Worm (Caenorhabditis elegans) whole organism, young adult: ENCODE measurements around the gene frm-3.

Source experiments
- F49E8.2 ChIP-seq: sonication (generic microtip); optimal IDR thresholded peaks from 3 replicates; lab custom pipeline; 2017; ENCODE audit warnings: missing genetic modification characterization, mild to moderate bottlenecking, missing compliant biosample characterization, antibody characterized with exemption, moderate library complexity; ENCODE audit not compliant: insufficient read depth
- F52B5.7 ChIP-seq: sonication (generic microtip); optimal IDR thresholded peaks from 2 replicates; lab custom pipeline; 2016; ENCODE audit warnings: mild to moderate bottlenecking, missing genetic modification characterization, missing compliant biosample characterization
- F55B11.4 ChIP-seq: sonication (generic microtip); optimal IDR thresholded peaks from 2 replicates; lab custom pipeline; 2016; ENCODE audit warnings: missing compliant biosample characterization, missing genetic modification characterization, borderline replicate concordance; ENCODE audit not compliant: insufficient read depth
- K11D2.4 ChIP-seq: fragments of 200-800 bp; sonication (Bioruptor generic); IDR thresholded peaks from 2 replicates; pipeline ENCODE4 v1.3.6; 2022; ENCODE audit warnings: missing genetic modification reagents, missing genetic modification characterization, missing compliant biosample characterization
- aptf-3 ChIP-seq: fragments of 200-800 bp; sonication (Bioruptor generic); IDR thresholded peaks from 2 replicates; pipeline ENCODE4 v1.3.6; 2022; ENCODE audit warnings: missing genetic modification characterization, missing compliant biosample characterization
- athp-1 ChIP-seq: sonication (generic microtip); optimal IDR thresholded peaks from 2 replicates; lab custom pipeline; 2017; ENCODE audit warnings: mild to moderate bottlenecking, missing genetic modification characterization, missing compliant biosample characterization
- attf-5 ChIP-seq: fragments of 200-800 bp; sonication (Bioruptor generic); optimal IDR thresholded peaks from 2 replicates; lab custom pipeline; 2018; ENCODE audit warnings: mild to moderate bottlenecking, missing genetic modification characterization, missing compliant biosample characterization
- cebp-1 ChIP-seq, 2 experiments: fragments of 200-800 bp in 1 of 2; sonication (Bioruptor generic) in 1 of 2; sonication (generic microtip) in 1 of 2; IDR thresholded peaks in 1 of 2; optimal IDR thresholded peaks in 1 of 2; 2 replicates each; pipeline versions ENCODE4 v1.3.6 to Lab custom; 2017 to 2022; ENCODE audit warnings: missing compliant biosample characterization in 2 of 2, missing genetic modification characterization in 2 of 2, mild to moderate bottlenecking in 1 of 2, missing genetic modification reagents in 1 of 2, moderate library complexity in 1 of 2
- ceh-91 ChIP-seq: fragments of 200-800 bp; sonication (Bioruptor generic); IDR thresholded peaks from 2 replicates; pipeline ENCODE4 v1.3.6; 2022; ENCODE audit warnings: missing genetic modification reagents, missing genetic modification characterization, missing compliant biosample characterization
- chd-7 ChIP-seq: sonication (generic microtip); optimal IDR thresholded peaks from 2 replicates; lab custom pipeline; 2016; ENCODE audit warnings: mild to moderate bottlenecking, missing genetic modification characterization, moderate library complexity, missing compliant biosample characterization
- dox-1 ChIP-seq: fragments of 200-800 bp; sonication (Bioruptor generic); IDR thresholded peaks from 2 replicates; pipeline ENCODE4 v1.3.6; 2022; ENCODE audit warnings: missing genetic modification reagents, missing genetic modification characterization, missing compliant biosample characterization
- dpl-1 ChIP-seq: fragments of 150-350 bp; optimal IDR thresholded peaks from 2 replicates; lab custom pipeline; 2014; ENCODE audit warnings: missing biosample characterization, missing genetic modification reagents, missing genetic modification characterization
- fkh-3 ChIP-seq: sonication (generic microtip); optimal IDR thresholded peaks from 2 replicates; lab custom pipeline; 2016; ENCODE audit warnings: mild to moderate bottlenecking, missing genetic modification characterization, missing compliant biosample characterization
- gei-17 ChIP-seq: fragments of 200-800 bp; sonication (Bioruptor generic); optimal IDR thresholded peaks from 2 replicates; lab custom pipeline; 2018; ENCODE audit warnings: mild to moderate bottlenecking, missing genetic modification characterization, missing compliant biosample characterization
- hlh-12 ChIP-seq: sonication (generic microtip); optimal IDR thresholded peaks from 2 replicates; lab custom pipeline; 2016; ENCODE audit warnings: missing genetic modification characterization, missing compliant biosample characterization
- hlh-26 ChIP-seq: fragments of 200-800 bp; sonication (Bioruptor generic); conservative IDR thresholded peaks from 2 replicates; pipeline ENCODE4 v1.3.6; 2022; ENCODE audit warnings: missing genetic modification reagents, missing genetic modification characterization, missing compliant biosample characterization
- hmg-1.2 ChIP-seq: fragments of 200-800 bp; sonication (Bioruptor generic); IDR thresholded peaks from 2 replicates; pipeline ENCODE4 v1.3.6; 2022; ENCODE audit warnings: missing genetic modification reagents, missing genetic modification characterization, missing compliant biosample characterization
- hmg-20 ChIP-seq: fragments of 200-800 bp; sonication (Bioruptor generic); IDR thresholded peaks from 2 replicates; pipeline ENCODE4 v1.3.6; 2022; ENCODE audit warnings: missing genetic modification reagents, missing genetic modification characterization, missing compliant biosample characterization
- let-607 ChIP-seq, 2 experiments: fragments of 200-800 bp in 1 of 2; sonication (Bioruptor generic) in 1 of 2; sonication (generic microtip) in 1 of 2; optimal IDR thresholded peaks; 2 replicates each; lab custom pipeline; 2016 to 2018; ENCODE audit warnings: mild to moderate bottlenecking in 2 of 2, missing compliant biosample characterization in 2 of 2, missing genetic modification characterization in 2 of 2, moderate library complexity in 2 of 2, missing genotype in 1 of 2
- lin-40 ChIP-seq: sonication (generic microtip); optimal IDR thresholded peaks from 2 replicates; lab custom pipeline; 2016; ENCODE audit warnings: missing genetic modification characterization, mild to moderate bottlenecking, missing compliant biosample characterization, missing genotype, missing genetic modification reagents
- nhr-80 ChIP-seq: sonication (generic microtip); optimal IDR thresholded peaks from 2 replicates; lab custom pipeline; 2016; ENCODE audit warnings: missing genetic modification characterization, missing compliant biosample characterization
- snpc-1.3 ChIP-seq: sonication (generic microtip); optimal IDR thresholded peaks from 2 replicates; lab custom pipeline; 2017; ENCODE audit warnings: missing genetic modification characterization, mild to moderate bottlenecking, missing compliant biosample characterization, antibody characterized with exemption, moderate library complexity, missing genotype, missing genetic modification reagents; ENCODE audit not compliant: insufficient read depth
- somi-1 ChIP-seq: fragments of 200-800 bp; sonication (Bioruptor generic); optimal IDR thresholded peaks from 2 replicates; lab custom pipeline; 2018; ENCODE audit warnings: mild to moderate bottlenecking, missing genetic modification characterization, missing compliant biosample characterization
- sptf-2 ChIP-seq: fragments of 200-800 bp; sonication (Bioruptor generic); optimal IDR thresholded peaks from 2 replicates; lab custom pipeline; 2018; ENCODE audit warnings: mild to moderate bottlenecking, missing genetic modification characterization, missing compliant biosample characterization
- tbp1 ChIP-seq: fragments of 200-800 bp; sonication (Bioruptor generic); optimal IDR thresholded peaks from 2 replicates; lab custom pipeline; 2018; ENCODE audit warnings: mild to moderate bottlenecking, missing genetic modification characterization, missing compliant biosample characterization
- zfh-2 ChIP-seq: fragments of 200-800 bp; sonication (Bioruptor generic); conservative IDR thresholded peaks from 2 replicates; pipeline ENCODE4 v1.3.6; 2022; ENCODE audit warnings: missing genetic modification reagents, missing genetic modification characterization, missing compliant biosample characterization
- zim-3 ChIP-seq: sonication (generic microtip); optimal IDR thresholded peaks from 2 replicates; lab custom pipeline; 2017; ENCODE audit warnings: mild to moderate bottlenecking, missing genetic modification characterization, moderate library complexity, missing compliant biosample characterization
- ztf-25 ChIP-seq: fragments of 200-800 bp; sonication (Bioruptor generic); IDR thresholded peaks from 2 replicates; pipeline ENCODE4 v1.3.6; 2022; ENCODE audit warnings: missing genetic modification reagents, missing genetic modification characterization, missing compliant biosample characterization
- ztf-26 ChIP-seq: sonication (generic microtip); optimal IDR thresholded peaks from 2 replicates; lab custom pipeline; 2017; ENCODE audit warnings: missing genetic modification characterization, missing compliant biosample characterization

Gene frm-3

DNA sequence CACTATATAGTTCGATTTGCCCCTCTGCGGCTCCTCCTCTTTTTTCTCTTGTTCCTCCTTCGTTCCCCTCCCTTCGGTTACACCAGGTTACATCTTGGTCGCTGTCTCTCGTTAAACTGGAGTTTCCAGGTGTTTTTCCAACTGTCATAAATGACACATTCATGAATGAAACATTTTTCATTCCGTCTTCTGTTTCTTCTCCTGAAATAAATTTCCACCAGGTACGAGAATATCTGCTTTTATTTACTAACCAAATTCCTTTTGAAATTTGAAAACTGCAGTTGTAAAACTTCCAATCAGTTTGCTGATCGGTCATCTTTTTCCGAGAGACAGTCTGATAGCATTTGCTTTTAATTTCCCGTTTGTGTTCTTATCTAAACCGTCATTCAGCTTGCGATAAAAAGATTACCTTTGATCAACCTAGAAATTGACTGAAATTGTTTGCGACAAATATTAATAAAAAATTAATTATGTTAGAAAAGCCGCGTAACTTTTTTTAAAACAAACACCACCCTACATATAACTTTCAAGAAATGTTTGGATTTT, 16.0 kb upstream of the frm-3 start, which contains the start of gene C35C5.10:
C35C5.10 (plus strand) TSS at position 51 of the 546 bp plus-strand sequence.
- TF ChIP-seq hmg-20 = no peak
- peak; percentile 87 for TF ChIP-seq nhr-80 (tag; lab: Kevin White, UChicago)
- no peak for TF ChIP-seq dox-1 (GFP tag; lab: Robert Waterston, UW)
- TF ChIP-seq ceh-91 = no peak
- no peak for TF ChIP-seq athp-1 (tag; lab: Kevin White, UChicago)
- no peak for TF ChIP-seq dpl-1 (GFP tag; lab: Kevin White, UChicago)
- no peak for TF ChIP-seq F49E8.2 (tag; lab: Kevin White, UChicago)

DNA sequence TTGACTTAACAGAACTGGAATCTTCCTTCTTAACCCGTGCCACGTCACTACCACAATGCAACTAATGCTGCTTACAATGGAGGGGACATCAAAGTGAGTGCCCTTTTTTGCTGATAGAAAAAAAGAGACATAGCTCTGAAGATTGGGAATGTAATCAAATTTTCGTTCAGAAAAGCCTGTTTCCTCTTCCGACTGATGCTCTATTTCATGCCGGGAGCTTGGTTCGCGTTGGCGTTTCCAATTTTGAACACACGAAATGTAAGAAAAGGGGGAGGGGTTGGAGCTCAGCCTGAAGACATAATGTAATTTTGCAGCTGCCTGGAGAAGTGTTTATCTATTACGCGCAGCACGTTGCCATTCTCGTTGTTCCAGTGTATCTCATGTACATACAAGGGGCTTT, 14.1 kb upstream of the frm-3 start:
- no peak for TF ChIP-seq hlh-12 (tag; lab: Kevin White, UChicago)
- 0 out of 2 replicates have a peak, but pooled peaks have one; percentile 25 for TF ChIP-seq K11D2.4

DNA sequence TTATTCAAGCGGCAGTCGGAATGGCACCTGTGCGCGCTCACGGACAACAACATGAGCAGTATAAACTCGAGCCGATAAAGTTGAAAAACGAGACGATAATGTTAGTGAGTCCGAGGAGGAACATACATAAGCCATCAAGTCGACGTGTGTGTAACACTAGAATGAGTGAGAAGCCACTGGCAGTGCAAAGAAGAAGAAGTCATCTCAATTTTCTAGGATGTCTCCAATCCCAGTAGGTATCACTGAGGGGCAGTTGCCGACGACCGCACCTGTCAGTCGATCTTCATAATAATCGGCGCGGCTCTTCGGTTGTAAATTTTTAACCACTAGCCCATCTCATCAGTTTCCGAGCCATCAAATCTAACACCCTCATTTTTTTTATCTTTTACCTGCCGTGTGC, 12.2 kb upstream of the frm-3 start:
- TF ChIP-seq gei-17 (GFP tag; lab: Kevin White, UChicago) = no peak
- no peak for TF ChIP-seq cebp-1 (GFP tag; IDR thresholded peaks at IDR 0.05; lab: Robert Waterston, UW)
- peak; percentile 32 for TF ChIP-seq cebp-1 (tag; optimal IDR thresholded peaks at IDR 0.05; lab: Kevin White, UChicago)
- TF ChIP-seq, all 124 proteins: peak for 1

DNA sequence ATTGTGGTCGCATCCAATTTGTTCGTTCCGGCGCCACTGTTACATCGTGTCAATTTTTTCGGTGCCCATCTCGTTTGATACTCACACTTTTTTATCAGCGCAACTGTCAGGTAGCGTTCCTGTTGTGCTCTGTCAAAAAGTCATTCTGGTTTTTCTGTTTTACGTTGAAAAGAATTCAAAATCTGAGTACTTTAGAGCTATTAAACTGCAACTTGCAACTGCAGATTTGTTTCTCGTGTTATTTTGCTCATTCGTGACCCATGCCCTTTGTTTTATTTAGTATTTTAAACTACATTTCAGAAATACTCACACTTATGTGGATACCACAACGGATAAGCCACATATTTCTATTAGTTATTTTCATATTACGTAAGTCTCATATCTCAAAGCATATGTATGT, 11.7 kb upstream of the frm-3 start, which contains the start of gene lev-8:
lev-8 (plus strand) TSS at position 301 of the 400 bp plus-strand sequence.
- TF ChIP-seq somi-1 (GFP tag; lab: Kevin White, UChicago) (no peak), ztf-25 (GFP tag; lab: Robert Waterston, UW) (no peak), sptf-2 (GFP tag; lab: Kevin White, UChicago) (no peak), let-607 (tag; optimal IDR thresholded peaks at IDR 0.05; lab: Kevin White, UChicago) (no peak), chd-7 (tag; lab: Kevin White, UChicago) (no peak), hlh-26 (GFP tag; lab: Robert Waterston, UW) (no peak), zim-3 (tag; lab: Kevin White, UChicago) (no peak), fkh-3 (no peak), F52B5.7 (tag; lab: Kevin White, UChicago) (no peak)

DNA sequence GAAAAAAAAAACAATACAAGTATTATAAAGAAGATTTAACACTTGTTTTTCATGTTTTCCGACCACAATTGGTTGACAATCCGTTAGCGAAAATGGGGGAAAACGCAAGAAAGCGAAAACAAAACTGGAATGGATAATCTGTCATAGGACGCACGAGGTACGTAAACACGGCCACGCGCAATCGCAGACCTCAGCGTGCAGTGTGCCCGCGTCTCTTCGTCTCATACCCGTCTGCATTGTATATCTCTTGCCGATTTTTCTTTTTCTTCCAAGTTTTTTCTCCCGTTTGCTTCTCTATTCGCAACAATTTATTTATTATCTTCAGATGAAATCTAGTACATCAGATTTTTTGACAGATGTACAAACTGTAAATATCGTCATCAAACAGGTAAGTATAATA, 8.6 kb upstream of the frm-3 start, which contains the start of gene trpp-9:
trpp-9 (plus strand) TSS at position 261 of the 400 bp plus-strand sequence.
- TF ChIP-seq zfh-2 (GFP tag; lab: Robert Waterston, UW) (0 out of 2 replicates have a peak, but pooled peaks have one; percentile 28), attf-5 (GFP tag; lab: Kevin White, UChicago) (peak; percentile 14), K11D2.4 (no peak), ztf-26 (tag; lab: Kevin White, UChicago) (no peak), F55B11.4 (tag; lab: Kevin White, UChicago) (no peak), lin-40 (tag; lab: Kevin White, UChicago) (peak; percentile 40), tbp1 (GFP tag; lab: Kevin White, UChicago) (no peak), hmg-1.2 (peak; percentile 25; the same call in 1 of the 2 replicates)

DNA sequence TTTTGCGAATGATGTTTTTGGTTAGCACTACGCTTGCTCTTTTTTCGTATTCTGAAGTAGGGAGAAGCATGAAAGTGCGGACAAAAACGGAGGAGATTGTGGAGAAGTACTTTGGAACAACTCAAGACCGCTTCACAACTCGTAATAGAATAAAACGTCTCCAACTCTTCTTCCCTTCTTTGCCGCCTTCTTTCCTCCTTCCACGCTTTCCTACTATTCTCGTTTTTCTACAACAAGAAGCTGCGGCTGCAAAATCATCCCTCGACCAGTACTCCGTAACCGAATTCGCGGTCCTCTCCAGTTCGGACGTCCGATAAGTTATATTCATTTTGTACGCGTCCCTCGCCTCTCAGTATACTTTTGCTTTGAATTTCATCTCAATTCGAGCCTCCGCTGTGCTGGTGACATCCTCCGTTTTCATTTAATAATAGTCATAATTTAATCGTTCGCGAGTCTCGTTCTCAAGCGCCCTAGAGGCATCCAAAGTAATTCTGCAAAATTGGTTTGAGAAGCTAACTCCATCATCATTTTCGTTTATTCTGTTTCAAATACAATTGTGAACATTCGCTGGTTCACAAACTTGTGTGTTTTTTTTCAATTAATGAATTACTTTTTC, 2.5 kb upstream of the frm-3 start:
- TF ChIP-seq aptf-3 (no peak), somi-1 (GFP tag; lab: Kevin White, UChicago) (no peak), F52B5.7 (tag; lab: Kevin White, UChicago) (no peak), snpc-1.3 (tag; lab: Kevin White, UChicago) (no peak), F49E8.2 (tag; lab: Kevin White, UChicago) (no peak)
